Worm (Caenorhabditis elegans) whole organism, L4/young adult: ENCODE measurements around the gene Y67H2A.7.
A peak's percentile ranks its signal among the peaks of the same experiment; 100 is the strongest.

Experiments used
- W03F9.2 ChIP-seq: fragments of 150-350 bp; optimal IDR thresholded peaks from 2 replicates; lab custom pipeline; 2014; ENCODE audit warnings: missing biosample characterization, missing genetic modification characterization
- dao-5 ChIP-seq: sonication (generic microtip); optimal IDR thresholded peaks from 2 replicates; lab custom pipeline; 2016; ENCODE audit warnings: missing genotype, missing genetic modification characterization, moderate library complexity, missing compliant biosample characterization
- him-1 ChIP-seq: sonication (generic microtip); optimal IDR thresholded peaks from 2 replicates; lab custom pipeline; 2016; ENCODE audit warnings: missing genotype, missing genetic modification reagents, missing genetic modification characterization, missing compliant biosample characterization

The Y67H2A.7 gene

DNA sequence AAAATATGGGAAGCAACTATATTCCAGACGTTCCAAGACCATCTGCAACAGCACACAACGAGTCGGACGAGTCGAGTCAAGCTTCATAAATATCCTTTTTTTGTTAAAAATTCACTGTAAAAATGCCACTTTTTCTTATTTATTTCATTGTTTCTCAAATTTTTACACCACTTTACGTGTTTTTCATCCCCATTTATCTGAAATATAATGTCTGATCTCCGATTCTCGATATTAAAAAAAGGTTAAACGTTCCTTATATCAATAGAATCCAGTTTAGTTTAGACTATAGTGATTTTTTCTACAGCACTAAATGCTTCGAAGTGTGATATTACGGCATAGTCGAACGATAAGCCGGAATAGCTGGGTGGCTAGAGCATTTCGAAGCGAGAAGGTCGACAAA, at the start of gene Y67H2A.7:
Gene Y67H2A.7 (plus strand): TSS at position 301 of the 400 bp plus-strand sequence.
- TF ChIP-seq dao-5 (tag; lab: Kevin White, UChicago) (no peak), him-1 (no peak), W03F9.2 (no peak)

DNA sequence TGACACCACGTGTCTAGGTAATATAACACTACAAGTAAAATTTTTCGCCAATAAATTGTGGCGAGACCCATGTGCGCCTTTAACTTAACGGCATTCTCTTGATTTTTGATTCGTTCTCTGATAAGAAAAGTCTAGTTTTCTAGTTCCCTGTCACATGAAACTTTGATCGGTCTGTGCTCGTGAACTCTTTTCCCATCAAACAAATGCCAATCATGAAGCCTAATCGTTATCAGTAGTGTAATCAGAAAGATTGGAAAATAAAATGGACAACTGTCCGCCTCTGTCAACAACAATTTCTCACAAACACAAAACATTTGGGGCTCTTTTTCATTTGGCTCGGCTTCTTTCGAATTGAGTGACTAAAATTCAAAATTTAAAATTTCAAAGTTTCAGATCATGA, 49.7 kb upstream of the Y67H2A.7 start, which contains the start of gene ttr-45:
Gene ttr-45 (plus strand): TSS at position 385 of the 400 bp plus-strand sequence.
- TF ChIP-seq W03F9.2 (no peak), him-1 (no peak)

DNA sequence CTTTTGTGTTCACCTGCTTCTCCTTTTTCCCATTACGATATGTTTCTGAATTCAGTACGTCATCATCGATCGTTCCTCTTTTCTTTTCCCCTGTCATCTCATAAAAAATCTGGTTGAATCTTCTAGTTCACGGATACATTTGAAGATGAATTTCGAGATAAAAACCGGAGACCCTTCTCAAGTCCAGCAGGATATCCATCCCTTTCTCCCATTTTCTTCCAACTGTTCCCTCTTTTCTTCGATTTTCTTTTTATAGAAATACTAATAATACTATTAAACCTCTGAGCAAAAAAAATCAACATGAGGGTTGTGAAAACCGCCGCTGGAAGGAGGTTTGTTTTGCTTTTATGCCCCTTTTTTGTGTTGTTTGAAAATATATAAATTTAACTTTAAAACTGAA, 47.7 kb upstream of the Y67H2A.7 start, which contains the start of gene bus-12:
Gene bus-12 (plus strand): TSS at position 301 of the 400 bp plus-strand sequence.
- TF ChIP-seq dao-5 (tag; lab: Kevin White, UChicago) (no peak), W03F9.2 (no peak), him-1 (no peak)

DNA sequence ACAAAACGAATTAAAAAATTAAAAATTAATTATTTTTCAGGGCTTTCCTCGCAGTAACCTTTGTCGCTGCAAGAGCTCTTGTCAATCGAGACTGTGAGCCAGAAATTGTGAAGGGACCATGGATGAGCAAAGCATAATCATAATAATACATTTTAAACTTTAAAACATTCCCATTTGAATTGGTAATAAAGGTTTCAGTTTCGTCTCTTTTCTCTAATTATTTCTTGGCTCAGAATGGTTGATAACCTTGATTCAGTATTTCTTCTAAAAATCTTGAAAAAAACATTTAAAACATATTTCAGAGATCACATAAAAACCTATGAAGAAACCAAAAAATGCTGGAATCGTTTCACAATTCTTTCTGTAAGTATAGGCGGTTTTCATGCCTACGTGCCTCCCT, 44.7 kb upstream of the Y67H2A.7 start, which contains the start of gene JC8.16:
Gene JC8.16 (plus strand): TSS at position 301 of the 400 bp plus-strand sequence.
- TF ChIP-seq him-1 = no peak
- no peak for TF ChIP-seq dao-5 (tag; lab: Kevin White, UChicago)
- TF ChIP-seq W03F9.2 = no peak

DNA sequence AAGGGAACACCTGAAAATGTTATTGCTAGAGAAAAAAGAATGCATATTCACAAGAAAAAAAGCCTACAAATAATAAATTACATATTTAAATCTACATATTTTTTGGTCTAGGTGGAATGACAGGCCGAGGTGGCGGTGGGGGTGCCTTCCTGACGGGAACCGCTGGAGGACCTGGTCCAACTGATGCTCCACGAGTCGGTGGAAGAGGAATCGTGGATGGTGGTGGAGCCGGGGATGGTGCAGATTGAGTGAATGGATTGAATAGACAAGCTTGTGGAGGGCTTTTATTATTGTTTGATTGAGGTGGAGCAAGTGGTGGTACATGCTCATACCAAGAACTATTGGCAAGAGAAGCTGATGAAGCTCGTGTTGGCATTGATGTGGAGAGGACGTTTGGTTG, 41.8 kb upstream of the Y67H2A.7 start:
- TF ChIP-seq dao-5 (tag; lab: Kevin White, UChicago) = no peak

DNA sequence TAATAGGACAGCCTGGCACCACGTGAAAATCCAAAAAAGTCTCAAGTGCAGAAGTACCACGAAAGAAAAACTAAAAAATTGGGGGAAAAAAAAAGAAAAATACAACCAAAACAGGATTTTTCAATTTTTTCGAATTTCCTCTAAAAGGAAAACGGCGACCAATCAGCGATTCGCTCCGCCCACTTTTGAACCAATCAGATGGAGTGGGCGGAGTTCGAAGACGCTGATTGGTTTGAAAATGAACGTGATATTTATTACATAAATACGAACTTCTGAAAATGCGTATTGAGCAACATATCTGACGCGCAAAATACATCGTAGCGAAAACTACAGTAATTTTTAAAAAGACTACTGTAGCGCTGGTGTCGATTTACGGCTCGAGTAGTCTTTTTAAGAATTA, 35.2 kb upstream of the Y67H2A.7 start:
- TF ChIP-seq him-1 (no peak), dao-5 (tag; lab: Kevin White, UChicago) (no peak), W03F9.2 (no peak)

DNA sequence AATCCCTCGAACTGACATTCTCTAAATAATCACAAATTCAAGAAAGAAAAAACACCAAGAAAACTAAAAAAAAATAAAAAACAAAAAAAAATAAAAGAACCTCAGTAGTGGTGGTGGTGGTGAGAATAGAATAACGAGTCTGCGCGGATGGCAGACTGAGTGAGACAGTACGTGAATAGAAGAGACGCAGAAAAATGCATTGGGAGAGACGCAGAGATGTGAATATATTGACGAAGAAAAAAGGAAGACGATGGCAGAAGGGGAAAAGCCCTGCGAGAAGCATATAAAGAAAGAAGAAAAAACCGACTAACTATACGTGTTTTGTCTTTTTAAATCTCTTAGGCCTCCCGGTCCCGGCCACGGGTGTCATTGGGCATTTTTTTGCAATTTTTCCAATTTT, 31.0 kb upstream of the Y67H2A.7 start, which contains the start of gene unc-26:
Gene unc-26 (minus strand): TSS at position 23 of the 400 bp plus-strand sequence.
- TF ChIP-seq W03F9.2 (no peak), him-1 (no peak)

DNA sequence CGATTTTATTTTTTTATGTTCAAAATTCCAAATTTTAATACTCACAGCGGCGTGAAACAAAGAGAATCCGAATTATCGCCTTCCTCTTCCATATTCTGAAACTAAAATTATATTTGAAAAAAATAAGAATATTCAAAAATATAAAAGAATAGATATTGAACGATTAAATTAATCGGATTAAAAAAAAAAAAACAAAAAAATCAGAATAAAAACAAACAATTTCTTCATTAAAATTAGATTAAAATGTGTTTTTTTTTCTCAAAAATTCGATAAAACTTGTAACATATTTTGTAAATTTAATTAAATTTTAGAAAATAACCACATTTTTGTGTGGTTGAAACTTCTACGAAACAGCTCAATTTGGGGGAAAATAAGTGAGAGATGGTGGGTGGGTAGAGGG, 20.8 kb upstream of the Y67H2A.7 start, which contains the start of gene cpsf-3:
Gene cpsf-3 (minus strand): TSS at position 101 of the 400 bp plus-strand sequence.
- TF ChIP-seq dao-5 (tag; lab: Kevin White, UChicago) (no peak), him-1 (no peak), W03F9.2 (no peak)

DNA sequence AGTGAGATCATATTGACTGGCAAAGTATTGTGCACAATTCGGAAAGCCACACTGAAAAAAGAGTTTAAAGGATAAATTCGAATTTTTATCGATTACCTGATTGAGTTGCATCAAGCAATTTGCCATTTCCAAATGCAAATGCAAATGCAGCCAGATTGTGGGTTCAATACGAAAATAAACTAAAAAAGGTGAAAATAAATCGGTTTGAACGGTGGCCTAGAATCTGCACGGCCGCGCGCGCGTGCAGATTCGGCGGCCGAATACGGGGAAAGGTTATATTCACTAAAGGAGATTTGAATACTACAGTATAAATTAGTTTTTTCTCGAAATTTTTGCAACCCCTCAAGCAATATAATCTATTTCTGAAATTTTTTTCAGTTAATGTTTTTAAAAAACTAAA, 14.2 kb upstream of the Y67H2A.7 start, which contains the start of gene Y67H2A.10:
Gene Y67H2A.10 (minus strand): TSS at position 184 of the 400 bp plus-strand sequence.
- TF ChIP-seq W03F9.2 (no peak), dao-5 (tag; lab: Kevin White, UChicago) (no peak)

DNA sequence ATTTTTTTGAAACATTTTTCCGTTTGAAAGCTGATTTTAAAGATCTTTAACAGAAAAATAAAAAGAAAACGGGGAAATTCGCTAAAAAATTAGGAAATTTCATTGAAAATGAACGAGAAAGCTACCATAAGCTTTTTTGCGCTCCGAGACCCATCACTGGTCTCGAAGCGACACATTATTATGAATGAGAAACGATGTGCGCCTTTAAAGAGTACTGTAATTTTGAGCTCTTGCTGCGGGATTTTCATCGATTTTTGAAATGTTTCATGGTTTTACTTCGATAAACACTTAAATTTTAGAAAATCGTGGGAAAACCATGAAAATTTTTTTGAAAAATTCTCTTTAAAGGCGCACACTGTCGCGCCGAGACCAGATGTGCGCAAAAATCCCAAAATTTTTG, 13.3 kb upstream of the Y67H2A.7 start:
- TF ChIP-seq dao-5 (tag; lab: Kevin White, UChicago) (no peak), W03F9.2 (no peak), him-1 (no peak)

DNA sequence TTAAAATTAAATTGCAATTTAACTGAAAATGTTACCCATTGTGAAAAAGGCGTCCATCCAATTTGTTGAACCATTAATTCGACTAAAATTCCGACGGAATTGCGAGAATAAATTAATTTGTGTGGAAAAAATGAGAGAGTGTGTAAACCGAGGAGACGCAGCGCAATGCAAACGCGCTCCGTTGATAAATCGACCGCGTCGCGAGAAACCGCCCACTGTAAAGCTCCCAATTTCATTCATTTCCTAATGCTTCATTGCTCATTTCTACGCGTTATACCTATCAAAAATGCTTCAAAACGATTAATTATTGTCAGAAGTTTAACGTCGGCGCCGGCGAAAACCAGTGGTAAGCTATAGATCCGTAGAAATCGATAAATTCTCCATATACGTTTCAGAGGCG, 5.8 kb upstream of the Y67H2A.7 start, which contains the start of the genes Y67H2A.2 and micu-1:
Gene Y67H2A.2 (minus strand): TSS at position 74 of the 400 bp plus-strand sequence.
Gene micu-1 (plus strand): TSS at position 181 of the 400 bp plus-strand sequence.
- TF ChIP-seq him-1 = no peak
- peak; percentile 21 for TF ChIP-seq W03F9.2

DNA sequence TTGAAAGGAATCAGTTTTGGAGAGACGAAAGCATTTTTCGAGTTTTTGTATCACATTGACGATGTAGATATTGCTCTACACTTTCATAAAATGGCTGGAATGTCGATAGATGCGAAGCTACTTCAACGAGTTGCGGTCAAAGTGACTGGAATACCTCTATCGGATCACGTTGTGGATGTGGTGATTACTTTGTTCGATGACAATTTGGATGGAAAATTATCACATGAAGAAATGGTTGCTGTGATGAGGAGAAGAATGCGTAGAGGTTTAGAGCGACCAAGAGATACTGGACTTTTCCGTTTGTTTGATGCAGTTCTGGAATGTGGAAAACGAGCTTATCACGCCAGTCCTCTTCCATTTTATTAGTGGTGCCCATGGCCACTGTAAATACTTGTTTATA, 3.9 kb upstream of the Y67H2A.7 start:
- no peak for TF ChIP-seq dao-5 (tag; lab: Kevin White, UChicago)
- no peak for TF ChIP-seq him-1
- TF ChIP-seq W03F9.2 = no peak

DNA sequence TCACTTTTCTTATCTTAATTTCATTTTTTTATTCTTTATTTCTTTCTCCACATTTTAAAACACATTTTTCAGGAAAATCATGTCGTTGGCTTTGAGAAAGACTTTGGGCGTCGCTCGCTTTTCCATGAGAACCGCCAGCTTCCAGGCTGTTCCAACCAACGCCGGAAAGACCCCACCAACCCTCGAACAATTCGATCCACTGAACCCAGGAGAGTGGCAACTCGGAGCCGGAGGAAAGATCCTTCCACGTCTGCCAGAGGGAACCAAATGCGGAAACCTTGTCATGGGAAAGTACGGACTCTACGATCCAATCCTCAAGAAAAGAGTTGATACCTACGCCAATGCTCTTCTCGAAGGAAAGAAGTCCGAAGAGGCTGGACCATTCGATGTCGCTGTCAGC, 3.4 kb upstream of the Y67H2A.7 start, which contains the start of gene kdp-1:
Gene kdp-1 (plus strand): TSS at position 80 of the 400 bp plus-strand sequence.
- no peak for TF ChIP-seq W03F9.2
- TF ChIP-seq dao-5 (tag; lab: Kevin White, UChicago) = no peak
- TF ChIP-seq him-1 = no peak

DNA sequence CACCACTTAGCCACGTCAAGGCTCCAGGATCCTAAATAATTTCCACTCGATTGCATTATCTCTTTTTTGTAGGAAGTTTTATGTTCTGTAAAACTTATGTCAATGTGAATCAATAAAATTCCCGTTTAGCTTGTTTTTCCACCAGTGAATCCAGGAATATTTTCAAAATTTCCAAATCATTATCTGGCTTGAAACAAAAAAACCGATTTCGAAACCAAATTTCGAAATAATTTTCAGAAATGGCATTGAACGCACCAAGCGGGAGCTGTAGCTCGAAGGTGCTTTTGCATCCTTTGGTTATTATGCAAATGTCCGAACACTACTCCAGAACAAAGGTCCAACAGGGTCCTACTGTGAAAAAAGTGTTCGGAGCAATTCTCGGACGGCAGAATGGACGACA, 3.0 kb upstream of the Y67H2A.7 start, which contains the start of gene csn-6:
Gene csn-6 (plus strand): TSS at position 234 of the 400 bp plus-strand sequence.
- no peak for TF ChIP-seq dao-5 (tag; lab: Kevin White, UChicago)
- TF ChIP-seq W03F9.2 = no peak
- no peak for TF ChIP-seq him-1

DNA sequence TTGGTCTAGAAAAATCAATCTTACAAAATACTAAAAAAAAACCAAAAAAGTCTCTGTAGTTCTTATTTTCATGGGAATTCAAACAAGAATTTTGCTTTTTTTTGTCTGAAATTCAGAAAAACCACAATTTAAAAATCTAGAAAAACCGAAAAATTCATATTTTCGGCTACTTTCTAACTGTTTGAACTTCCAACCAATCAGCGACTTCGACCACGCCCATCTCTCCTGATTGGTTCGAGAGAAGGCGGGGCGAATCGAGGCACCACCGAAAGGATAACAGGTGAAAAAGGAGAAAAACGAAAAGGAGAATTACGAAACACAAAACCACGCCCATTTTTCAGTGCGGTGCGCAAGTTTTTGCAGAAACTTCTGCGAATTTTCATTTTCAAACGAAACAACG, 1.2 kb downstream of the Y67H2A.7 start:
- TF ChIP-seq W03F9.2 = no peak
- TF ChIP-seq him-1 = no peak
- no peak for TF ChIP-seq dao-5 (tag; lab: Kevin White, UChicago)

DNA sequence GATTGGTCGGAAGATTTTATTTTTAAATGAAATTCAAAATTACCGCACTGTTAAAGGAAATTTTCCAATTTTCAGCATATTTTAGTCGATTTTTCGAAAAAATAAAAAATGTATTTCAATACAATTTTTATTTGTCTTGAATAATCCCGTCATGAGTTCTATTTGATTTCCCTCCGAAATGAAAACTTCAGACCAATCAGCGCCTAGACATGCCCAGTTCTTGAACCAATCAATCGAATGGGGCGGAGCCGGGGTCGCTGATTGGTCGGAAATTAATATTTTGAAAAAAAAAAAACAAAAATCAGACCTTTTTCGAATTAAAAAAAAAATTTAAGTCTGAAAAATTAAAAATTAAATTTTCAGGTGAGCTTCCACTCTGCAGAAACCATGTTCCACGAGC, 6.1 kb downstream of the Y67H2A.7 start:
- TF ChIP-seq him-1 (no peak), dao-5 (tag; lab: Kevin White, UChicago) (no peak), W03F9.2 (no peak)
